Worm (Caenorhabditis elegans) whole organism, L4 larva: ENCODE results near the gene rict-1.

ENCODE experiments used
- F37D6.2 ChIP-seq: sonication (generic microtip); optimal IDR thresholded peaks from 2 replicates; lab custom pipeline; 2016; ENCODE audit warnings: mild to moderate bottlenecking, missing genetic modification characterization, missing compliant biosample characterization
- Y105C5A.15 ChIP-seq: fragments of 200-800 bp; sonication (Bioruptor generic); IDR thresholded peaks from 2 replicates; pipeline ENCODE4 v1.3.6; 2022; ENCODE audit warnings: missing genetic modification characterization, missing compliant biosample characterization
- Y48G9A.11 ChIP-seq: fragments of 200-800 bp; sonication (Bioruptor generic); IDR thresholded peaks from 2 replicates; pipeline ENCODE4 v1.3.6; 2022; ENCODE audit warnings: missing genetic modification reagents, missing genetic modification characterization, missing compliant biosample characterization
- ZK546.5 ChIP-seq, 2 experiments: sonication (generic microtip); optimal IDR thresholded peaks; 2 replicates each; lab custom pipeline; 2017; ENCODE audit warnings: missing biosample characterization in 2 of 2, missing genetic modification characterization in 2 of 2
- aha-1 ChIP-seq: fragments of 150-350 bp; peaks from one replicate; lab custom pipeline; 2014; ENCODE audit warnings: missing biosample characterization, missing genetic modification characterization
- aly-2 ChIP-seq: sonication (generic microtip); optimal IDR thresholded peaks from 2 replicates; lab custom pipeline; 2018; ENCODE audit warnings: missing biosample characterization, missing genetic modification characterization
- ama-1 ChIP-seq: fragments of 150-350 bp; optimal IDR thresholded peaks from 2 replicates; lab custom pipeline; 2014; ENCODE audit warnings: inconsistent platforms, mixed read lengths
- ceh-20 ChIP-seq: fragments of 200-800 bp; sonication (Bioruptor generic); IDR thresholded peaks from 2 replicates; pipeline ENCODE4 v1.3.6; 2022; ENCODE audit warnings: missing genetic modification reagents, missing genetic modification characterization, missing compliant biosample characterization
- ceh-44 ChIP-seq: fragments of 200-800 bp; sonication (Bioruptor generic); IDR thresholded peaks from 2 replicates; pipeline ENCODE4 v1.3.6; 2022; ENCODE audit warnings: missing genetic modification reagents, missing genetic modification characterization, missing compliant biosample characterization
- ceh-62 ChIP-seq: sonication (generic microtip); optimal IDR thresholded peaks from 2 replicates; lab custom pipeline; 2017; ENCODE audit warnings: missing biosample characterization, missing genetic modification characterization
- ceh-82 ChIP-seq: sonication (generic microtip); optimal IDR thresholded peaks from 2 replicates; lab custom pipeline; 2017; ENCODE audit warnings: missing biosample characterization, missing genetic modification characterization
- ces-1 ChIP-seq: fragments of 150-350 bp; sonication (generic microtip); optimal IDR thresholded peaks from 4 replicates; lab custom pipeline; 2014; ENCODE audit warnings: missing biosample characterization, missing genetic modification reagents, missing genetic modification characterization
- daf-16 ChIP-seq, 3 experiments: sonication (generic microtip); optimal IDR thresholded peaks; 2 replicates each; lab custom pipeline; 2016 to 2017; ENCODE audit warnings: missing genetic modification characterization in 3 of 3, missing genetic modification reagents in 3 of 3, mild to moderate bottlenecking in 2 of 3, missing compliant biosample characterization in 2 of 3, missing biosample characterization in 1 of 3, moderate library complexity in 1 of 3
- daf-8 ChIP-seq: fragments of 200-800 bp; sonication (Bioruptor generic); IDR thresholded peaks from 2 replicates; pipeline ENCODE4 v1.3.6; 2022; ENCODE audit warnings: missing genetic modification characterization, missing compliant biosample characterization
- dmd-6 ChIP-seq: fragments of 200-800 bp; sonication (Bioruptor generic); IDR thresholded peaks from 2 replicates; pipeline ENCODE4 v1.3.6; 2022; ENCODE audit warnings: missing genetic modification reagents, missing genetic modification characterization, missing compliant biosample characterization
- dve-1 ChIP-seq: sonication (generic microtip); optimal IDR thresholded peaks from 2 replicates; lab custom pipeline; 2017; ENCODE audit warnings: antibody characterized with exemption, mild to moderate bottlenecking, missing genetic modification characterization, missing compliant biosample characterization; ENCODE audit not compliant: insufficient read depth
- egl-27 ChIP-seq: sonication (generic microtip); optimal IDR thresholded peaks from 3 replicates; lab custom pipeline; 2017; ENCODE audit warnings: missing biosample characterization, missing genetic modification reagents, missing genetic modification characterization
- egl-43 ChIP-seq: fragments of 200-800 bp; sonication (Bioruptor generic); IDR thresholded peaks from 2 replicates; pipeline ENCODE4 v1.3.6; 2022; ENCODE audit warnings: missing genetic modification reagents, missing genetic modification characterization, missing compliant biosample characterization
- gei-8 ChIP-seq: fragments of 200-800 bp; sonication (Bioruptor generic); optimal IDR thresholded peaks from 2 replicates; lab custom pipeline; 2018; ENCODE audit warnings: mild to moderate bottlenecking, missing genetic modification characterization, missing compliant biosample characterization
- hif-1 ChIP-seq, 2 experiments: sonication (generic microtip); optimal IDR thresholded peaks; 2 replicates each; lab custom pipeline; 2016 to 2017; ENCODE audit warnings: missing compliant biosample characterization in 2 of 2, missing genetic modification characterization in 2 of 2, missing genetic modification reagents in 2 of 2, missing genotype in 2 of 2, mild to moderate bottlenecking in 1 of 2
- hlh-11 ChIP-seq: fragments of 200-800 bp; sonication (Bioruptor generic); optimal IDR thresholded peaks from 2 replicates; lab custom pipeline; 2018; ENCODE audit warnings: mild to moderate bottlenecking, missing genetic modification characterization, missing compliant biosample characterization
- hlh-30 ChIP-seq: sonication (generic microtip); optimal IDR thresholded peaks from 2 replicates; lab custom pipeline; 2017; ENCODE audit warnings: antibody characterized with exemption, mild to moderate bottlenecking, missing genetic modification characterization, missing compliant biosample characterization; ENCODE audit not compliant: insufficient read depth
- lin-13 ChIP-seq: fragments of 150-350 bp; optimal IDR thresholded peaks from 2 replicates; lab custom pipeline; 2014; ENCODE audit warnings: missing biosample characterization, missing genetic modification reagents, missing genetic modification characterization
- lin-29 ChIP-seq: fragments of 200-800 bp; sonication (Bioruptor generic); IDR thresholded peaks from 2 replicates; pipeline ENCODE4 v1.3.6; 2022; ENCODE audit warnings: missing genetic modification reagents, missing genetic modification characterization, missing compliant biosample characterization
- lir-3 ChIP-seq: sonication (generic microtip); optimal IDR thresholded peaks from 2 replicates; lab custom pipeline; 2016; ENCODE audit warnings: mild to moderate bottlenecking, missing genetic modification characterization, missing compliant biosample characterization
- mdl-1 ChIP-seq, 2 experiments: fragments of 150-350 bp in 1 of 2; sonication (generic microtip) in 1 of 2; optimal IDR thresholded peaks; 2 replicates each; lab custom pipeline; 2014 to 2017; ENCODE audit warnings: missing biosample characterization in 2 of 2, missing genetic modification characterization in 2 of 2
- mep-1 ChIP-seq: fragments of 150-350 bp; sonication (generic microtip); optimal IDR thresholded peaks from 3 replicates; lab custom pipeline; 2014; ENCODE audit warnings: missing biosample characterization, missing genetic modification characterization
- mxl-3 ChIP-seq: fragments of 200-800 bp; sonication (Bioruptor generic); optimal IDR thresholded peaks from 2 replicates; lab custom pipeline; 2018; ENCODE audit warnings: mild to moderate bottlenecking, missing genetic modification characterization, missing compliant biosample characterization
- nhr-237 ChIP-seq: sonication (generic microtip); optimal IDR thresholded peaks from 2 replicates; lab custom pipeline; 2017; ENCODE audit warnings: missing biosample characterization, missing genetic modification characterization
- nhr-25 ChIP-seq: sonication (generic microtip); optimal IDR thresholded peaks from 2 replicates; lab custom pipeline; 2017; ENCODE audit warnings: missing genetic modification characterization, mild to moderate bottlenecking, missing compliant biosample characterization, antibody characterized with exemption, moderate library complexity, borderline replicate concordance; ENCODE audit not compliant: insufficient read depth
- nhr-28 ChIP-seq: fragments of 150-350 bp; optimal IDR thresholded peaks from 2 replicates; lab custom pipeline; 2014; ENCODE audit warnings: missing biosample characterization, missing genetic modification characterization
- nhr-41 ChIP-seq: fragments of 200-800 bp; sonication (Bioruptor generic); IDR thresholded peaks from 2 replicates; pipeline ENCODE4 v1.3.6; 2022; ENCODE audit warnings: missing genetic modification reagents, missing genetic modification characterization, missing compliant biosample characterization
- nhr-48 ChIP-seq: sonication (generic microtip); optimal IDR thresholded peaks from 2 replicates; lab custom pipeline; 2016; ENCODE audit warnings: mild to moderate bottlenecking, missing genetic modification characterization, missing compliant biosample characterization
- nhr-6 ChIP-seq: fragments of 150-350 bp; optimal IDR thresholded peaks from 2 replicates; lab custom pipeline; 2014; ENCODE audit warnings: missing biosample characterization, missing genetic modification characterization
- nhr-76 ChIP-seq: fragments of 150-350 bp; optimal IDR thresholded peaks from 2 replicates; lab custom pipeline; 2014; ENCODE audit warnings: missing biosample characterization, missing genetic modification characterization
- nhr-77 ChIP-seq: fragments of 150-350 bp; optimal IDR thresholded peaks from 2 replicates; lab custom pipeline; 2014; ENCODE audit warnings: missing biosample characterization, missing genetic modification characterization
- php-3 ChIP-seq: fragments of 200-800 bp; sonication (Bioruptor generic); IDR thresholded peaks from 2 replicates; pipeline ENCODE4 v1.3.6; 2022; ENCODE audit warnings: missing genetic modification reagents, missing genetic modification characterization, missing compliant biosample characterization
- pqm-1 ChIP-seq: sonication (generic microtip); optimal IDR thresholded peaks from 2 replicates; lab custom pipeline; 2017; ENCODE audit warnings: missing biosample characterization, missing genetic modification characterization
- sdz-12 ChIP-seq: fragments of 200-800 bp; sonication (Bioruptor generic); optimal IDR thresholded peaks from 2 replicates; lab custom pipeline; 2018; ENCODE audit warnings: mild to moderate bottlenecking, missing genetic modification characterization, missing compliant biosample characterization
- set-16 ChIP-seq: fragments of 200-800 bp; sonication (Bioruptor generic); IDR thresholded peaks from 2 replicates; pipeline ENCODE4 v1.3.6; 2022; ENCODE audit warnings: missing genetic modification reagents, missing genetic modification characterization, missing compliant biosample characterization
- spr-3 ChIP-seq: fragments of 200-800 bp; sonication (Bioruptor generic); optimal IDR thresholded peaks from 2 replicates; lab custom pipeline; 2018; ENCODE audit warnings: mild to moderate bottlenecking, missing genetic modification characterization, missing compliant biosample characterization
- tag-97 ChIP-seq: fragments of 200-800 bp; sonication (Bioruptor generic); IDR thresholded peaks from 2 replicates; pipeline ENCODE4 v1.3.6; 2022; ENCODE audit warnings: missing genetic modification characterization, missing compliant biosample characterization
- unc-130 ChIP-seq: sonication (generic microtip); optimal IDR thresholded peaks from 2 replicates; lab custom pipeline; 2016; ENCODE audit warnings: missing genetic modification reagents, missing genetic modification characterization, missing compliant biosample characterization
- unc-39 ChIP-seq: sonication (generic microtip); optimal IDR thresholded peaks from 2 replicates; lab custom pipeline; 2017; ENCODE audit warnings: missing biosample characterization, missing genetic modification characterization
- zfp-2 ChIP-seq: sonication (generic microtip); optimal IDR thresholded peaks from 2 replicates; lab custom pipeline; 2016; ENCODE audit warnings: mild to moderate bottlenecking, missing genetic modification characterization, missing compliant biosample characterization
- zfp-3 ChIP-seq: fragments of 200-800 bp; sonication (Bioruptor generic); conservative IDR thresholded peaks from 2 replicates; pipeline ENCODE4 v1.3.6; 2022; ENCODE audit warnings: missing genetic modification reagents, missing genetic modification characterization, missing compliant biosample characterization
- zip-11 ChIP-seq: fragments of 200-800 bp; sonication (Bioruptor generic); IDR thresholded peaks from 2 replicates; pipeline ENCODE4 v1.3.6; 2022; ENCODE audit warnings: missing genetic modification characterization, missing compliant biosample characterization

Gene rict-1

ce11 chrII:13073742-13074141 lies 42.9 kb downstream of the rict-1 start:
- no peak for TF ChIP-seq egl-43 (GFP tag; lab: Robert Waterston, UW)
- TF ChIP-seq nhr-25 (tag; lab: Kevin White, UChicago), result no peak
- no peak for TF ChIP-seq unc-130
- no peak for TF ChIP-seq mdl-1 (tag; optimal IDR thresholded peaks at IDR 0.05; lab: Kevin White, UChicago)
- TF ChIP-seq ama-1 (lab: Kevin White, UChicago), result no peak
- TF ChIP-seq aha-1 (tag; lab: Kevin White, UChicago), result peak; percentile 79

- TF ChIP-seq nhr-48 (tag; lab: Kevin White, UChicago), result peak; percentile 30
- peak; percentile 50 for TF ChIP-seq hlh-30
- no peak for TF ChIP-seq egl-27
- TF ChIP-seq lin-13 (GFP tag; lab: Kevin White, UChicago), result no peak
- peak in 1 of 2 experiments; percentile 17 for TF ChIP-seq mdl-1 (tag; optimal IDR thresholded peaks at IDR 0.05; lab: Kevin White, UChicago)
- peak; percentile 98 for TF ChIP-seq nhr-41
- no peak for TF ChIP-seq F37D6.2 (tag; lab: Kevin White, UChicago)
- no peak for TF ChIP-seq aly-2 (tag; lab: Kevin White, UChicago)
- TF ChIP-seq mxl-3 (GFP tag; lab: Kevin White, UChicago), result peak; percentile 27
- TF ChIP-seq Y48G9A.11 (GFP tag; lab: Robert Waterston, UW), result no peak
- no peak for TF ChIP-seq zip-11 (GFP tag; lab: Robert Waterston, UW)
- no peak for TF ChIP-seq daf-16 (GFP tag; optimal IDR thresholded peaks at IDR 0.05; lab: Kevin White, UChicago)
- TF ChIP-seq daf-16 (tag; optimal IDR thresholded peaks at IDR 0.05; lab: Kevin White, UChicago), result peak; percentile 81
- peak; percentile 45 for TF ChIP-seq nhr-77 (tag; lab: Kevin White, UChicago)
- peak; percentile 94 for TF ChIP-seq nhr-28 (tag; lab: Kevin White, UChicago)
- peak; percentile 69 for TF ChIP-seq dve-1 (tag; lab: Kevin White, UChicago)
- TF ChIP-seq pqm-1, result peak; percentile 97
- TF ChIP-seq php-3 (GFP tag; lab: Robert Waterston, UW), result peak; percentile 51; the same call in 1 of the 2 replicates
- no peak for TF ChIP-seq nhr-6 (tag; lab: Kevin White, UChicago)
- TF ChIP-seq dmd-6 (GFP tag; lab: Robert Waterston, UW), result peak; percentile 68
- TF ChIP-seq hlh-11 (tag; lab: Kevin White, UChicago), result peak; percentile 88
- TF ChIP-seq lir-3 (tag; lab: Kevin White, UChicago), result no peak
- TF ChIP-seq, all 104 proteins: peak for 13
Observed at ce11 chrII:13073102-13073501, 43.5 kb downstream of the rict-1 start, which contains the start of gene F42G4.5. Gene F42G4.5 (plus strand): TSS chrII:13073480.

DNA sequence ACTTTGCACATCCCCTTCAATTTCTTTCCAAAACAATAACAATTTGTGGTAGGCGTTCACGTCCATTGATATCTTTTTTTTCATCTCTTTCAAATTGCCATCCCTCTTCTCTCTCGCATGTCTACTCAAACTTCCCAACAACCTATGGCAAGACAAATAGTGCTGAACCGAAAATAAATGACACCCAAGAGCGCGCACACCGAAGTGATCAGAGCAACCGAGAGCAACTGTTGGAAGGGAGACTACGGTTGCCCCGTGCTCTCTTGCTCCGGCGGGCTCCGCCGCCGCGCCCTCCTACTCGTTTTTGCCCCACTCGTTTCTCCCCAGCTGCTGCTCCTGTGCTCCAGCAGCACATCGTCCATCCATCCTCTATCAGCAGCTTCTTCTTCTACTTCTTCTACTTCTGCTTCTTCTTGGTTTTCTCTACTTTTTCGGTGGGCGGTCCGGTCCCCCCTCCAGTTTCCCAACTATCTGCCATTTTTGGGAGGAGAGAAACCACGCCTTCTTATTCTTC lies 49.8 kb downstream of the rict-1 start:
- peak; percentile 68 for TF ChIP-seq aha-1 (tag; lab: Kevin White, UChicago)
- TF ChIP-seq hif-1 (tag; optimal IDR thresholded peaks at IDR 0.05; lab: Kevin White, UChicago), result peak in 1 of 2 experiments; percentile 18
- TF ChIP-seq zfp-3 (GFP tag; lab: Robert Waterston, UW), result no peak
- no peak for TF ChIP-seq ces-1 (GFP tag; lab: Kevin White, UChicago)
- TF ChIP-seq mep-1 (tag; lab: Kevin White, UChicago), result no peak
- TF ChIP-seq unc-39 (tag; lab: Kevin White, UChicago), result no peak
- TF ChIP-seq zfp-2 (tag; lab: Kevin White, UChicago), result no peak
- TF ChIP-seq set-16, result peak; percentile 94
- TF ChIP-seq hlh-11 (tag; lab: Kevin White, UChicago), result peak; percentile 53
- no peak for TF ChIP-seq gei-8 (GFP tag; lab: Kevin White, UChicago)
- no peak for TF ChIP-seq ceh-62 (tag; lab: Kevin White, UChicago)
- no peak for TF ChIP-seq dve-1 (tag; lab: Kevin White, UChicago)
- no peak for TF ChIP-seq F37D6.2 (tag; lab: Kevin White, UChicago)
- peak; percentile 41; the same call in 1 of the 2 replicates for TF ChIP-seq ceh-20
- TF ChIP-seq ceh-44, result 0 out of 2 replicates have a peak, but pooled peaks have one; percentile 15
- no peak for TF ChIP-seq mxl-3 (GFP tag; lab: Kevin White, UChicago)
- TF ChIP-seq ZK546.5 (tag; optimal IDR thresholded peaks at IDR 0.05; lab: Kevin White, UChicago), result no peak
- no peak for TF ChIP-seq nhr-237 (tag; lab: Kevin White, UChicago)
- no peak for TF ChIP-seq ceh-82 (tag; lab: Kevin White, UChicago)
- no peak for TF ChIP-seq nhr-76 (tag; lab: Kevin White, UChicago)
- no peak for TF ChIP-seq Y105C5A.15 (GFP tag; lab: Robert Waterston, UW)
- TF ChIP-seq spr-3 (GFP tag; lab: Kevin White, UChicago), result no peak
- peak; percentile 6 for TF ChIP-seq sdz-12 (GFP tag; lab: Kevin White, UChicago)
- no peak for TF ChIP-seq daf-8 (GFP tag; lab: Robert Waterston, UW)
- TF ChIP-seq tag-97, result no peak
- TF ChIP-seq lin-29 (GFP tag; lab: Robert Waterston, UW), result 0 out of 2 replicates have a peak, but pooled peaks have one; percentile 9
